Fruit fly (Drosophila melanogaster): ENCODE data around the gene CG2021.

- TF ChIP-seq Mnt (GFP tag; optimal IDR thresholded peaks at IDR 0.05) (no peak), CG33017 (tag; optimal IDR thresholded peaks at IDR 0.05) (no peak), CG5204 (GFP tag; optimal IDR thresholded peaks at IDR 0.05) (no peak), tj (GFP tag; optimal IDR thresholded peaks at IDR 0.05) (no peak), cnc (optimal IDR thresholded peaks at IDR 0.05) (no peak), CG12768 (GFP tag; optimal IDR thresholded peaks at IDR 0.05) (no peak), Clk (GFP tag; optimal IDR thresholded peaks at IDR 0.05) (no peak), CG1620 (GFP tag; optimal IDR thresholded peaks at IDR 0.05) (no peak)
Observed at dm6 chr3L:1745432-1745831, 31.8 kb downstream of the CG2021 start.

Measured in whole organism, adult.